Worm (Caenorhabditis elegans) whole organism, L2 larva: ENCODE measurements around the gene srsx-26.

Source experiments
- F13H6.1 ChIP-seq: sonication (generic microtip); optimal IDR thresholded peaks from 2 replicates; lab custom pipeline; 2016; ENCODE audit warnings: missing genetic modification characterization, missing compliant biosample characterization
- ama-1 ChIP-seq: fragments of 150-350 bp; optimal IDR thresholded peaks from 2 replicates; lab custom pipeline; 2018; ENCODE audit warnings: inconsistent platforms
- egl-27 ChIP-seq: sonication (generic microtip); optimal IDR thresholded peaks from 3 replicates; lab custom pipeline; 2017; ENCODE audit warnings: missing biosample characterization, missing genetic modification reagents, missing genetic modification characterization
- lin-11 ChIP-seq: fragments of 150-350 bp; sonication (generic microtip); optimal IDR thresholded peaks from 2 replicates; lab custom pipeline; 2014; ENCODE audit warnings: missing biosample characterization, missing genetic modification characterization, inconsistent platforms, mixed read lengths
- lin-39 ChIP-seq: fragments of 150-350 bp; optimal IDR thresholded peaks from 2 replicates; lab custom pipeline; 2014; ENCODE audit warnings: missing biosample characterization, missing genetic modification reagents, missing genetic modification characterization
- nhr-11 ChIP-seq: fragments of 150-350 bp; optimal IDR thresholded peaks from 2 replicates; lab custom pipeline; 2014; ENCODE audit warnings: missing biosample characterization, missing genetic modification characterization
- nhr-25 ChIP-seq: fragments of 150-350 bp; sonication (generic microtip); optimal IDR thresholded peaks from 3 replicates; lab custom pipeline; 2014; ENCODE audit warnings: missing biosample characterization, missing genetic modification characterization
- peb-1 ChIP-seq: fragments of 150-350 bp; optimal IDR thresholded peaks from 2 replicates; lab custom pipeline; 2014; ENCODE audit warnings: missing biosample characterization, missing genetic modification characterization
- unc-39 ChIP-seq: fragments of 150-350 bp; optimal IDR thresholded peaks from 2 replicates; lab custom pipeline; 2014; ENCODE audit warnings: missing biosample characterization, missing genetic modification characterization
- unc-62 ChIP-seq: fragments of 150-350 bp; optimal IDR thresholded peaks from 2 replicates; lab custom pipeline; 2014; ENCODE audit warnings: missing biosample characterization, missing genetic modification reagents, missing genetic modification characterization
- zag-1 ChIP-seq: fragments of 150-350 bp; optimal IDR thresholded peaks from 2 replicates; lab custom pipeline; 2014; ENCODE audit warnings: missing biosample characterization, missing genetic modification characterization
- ztf-11 ChIP-seq: sonication (generic microtip); optimal IDR thresholded peaks from 2 replicates; lab custom pipeline; 2017; ENCODE audit warnings: missing biosample characterization, missing genetic modification characterization

- TF ChIP-seq lin-11 (tag; lab: Kevin White, UChicago), result no peak
- no peak for TF ChIP-seq unc-62 (GFP tag; lab: Kevin White, UChicago)
- TF ChIP-seq egl-27, result no peak
- no peak for TF ChIP-seq unc-39 (tag; lab: Kevin White, UChicago)
- TF ChIP-seq ztf-11 (tag; lab: Kevin White, UChicago), result no peak
- TF ChIP-seq ama-1 (lab: Kevin White, UChicago), result no peak
- no peak for TF ChIP-seq peb-1 (tag; lab: Kevin White, UChicago)
- TF ChIP-seq nhr-11 (tag; lab: Kevin White, UChicago), result no peak
- TF ChIP-seq F13H6.1 (tag; lab: Kevin White, UChicago), result no peak
- no peak for TF ChIP-seq nhr-25 (tag; lab: Kevin White, UChicago)
- no peak for TF ChIP-seq lin-39 (tag; lab: Kevin White, UChicago)
- TF ChIP-seq zag-1 (tag; lab: Kevin White, UChicago), result no peak
Measured at ce11 chrV:10103811-10104210, 44.6 kb upstream of the srsx-26 start.
